Comparison of ENCODE assay signal across 1 fruit fly cellular context in the genomic region with DNA sequence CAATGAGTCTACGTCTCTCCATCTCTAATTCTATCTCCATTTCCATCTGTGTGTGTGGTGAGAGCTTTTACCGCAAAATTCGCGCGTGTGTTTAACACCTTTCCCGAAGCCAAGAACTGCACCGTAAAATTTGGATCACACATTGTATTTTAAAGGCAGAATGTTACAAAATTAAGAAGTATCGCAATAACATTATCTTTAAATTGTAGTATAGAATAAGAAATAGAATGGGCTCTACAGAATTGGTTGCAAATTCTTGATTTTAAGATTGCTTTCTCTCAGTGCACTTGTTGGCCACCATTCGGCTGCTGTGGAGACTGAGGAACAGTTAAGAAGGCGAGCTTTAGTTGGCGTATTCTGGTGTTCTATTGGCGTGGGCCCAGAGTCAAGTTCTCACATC.
TF ChIP-seq lines count a peak whose summit lies in the region.

No protein-coding gene starts in this region.

TF ChIP-seq in whole organism, prepupa, 60 proteins besides CTCF, POLR2A, EP300 and RAD21 (continued from another document):
- TF ChIP-seq CG11762 (GFP tag; optimal IDR thresholded peaks at IDR 0.05; lab: Kevin White, UChicago; ENCODE audit: insufficient read depth) (no peak), CG11294 (GFP tag; IDR thresholded peaks at IDR 0.05; lab: Robert Waterston, UW) (no peak), CG1621 (tag; optimal IDR thresholded peaks at IDR 0.05; lab: Kevin White, UChicago) (no peak), cyc (GFP tag; optimal IDR thresholded peaks at IDR 0.05; lab: Kevin White, UChicago) (peak; percentile 34), lz (GFP tag; optimal IDR thresholded peaks at IDR 0.05; lab: Kevin White, UChicago) (peak; percentile 15), Sox15 (GFP tag; optimal IDR thresholded peaks at IDR 0.05; lab: Kevin White, UChicago) (no peak), CG8119 (GFP tag; IDR thresholded peaks at IDR 0.05; lab: Robert Waterston, UW) (peak; percentile 69), CG9139 (GFP tag; optimal IDR thresholded peaks at IDR 0.05; lab: Kevin White, UChicago) (no peak), CG8319 (GFP tag; optimal IDR thresholded peaks at IDR 0.05; lab: Kevin White, UChicago) (no peak), Gug (GFP tag; IDR thresholded peaks at IDR 0.05; lab: Robert Waterston, UW) (peak; percentile 47), Eip93F (GFP tag; optimal IDR thresholded peaks at IDR 0.05; lab: Kevin White, UChicago) (no peak), achi (GFP tag; optimal IDR thresholded peaks at IDR 0.05; lab: Kevin White, UChicago) (peak; percentile 63), CG3919 (GFP tag; optimal IDR thresholded peaks at IDR 0.05; lab: Kevin White, UChicago) (peak; percentile 44), vri (GFP tag; optimal IDR thresholded peaks at IDR 0.05; lab: Kevin White, UChicago) (no peak), fd59A (GFP tag; optimal IDR thresholded peaks at IDR 0.05; lab: Kevin White, UChicago) (no peak), CG6276 (GFP tag; optimal IDR thresholded peaks at IDR 0.05; lab: Kevin White, UChicago) (peak; percentile 73), topi (GFP tag; optimal IDR thresholded peaks at IDR 0.05; lab: Kevin White, UChicago) (peak; percentile 60), CG32006 (GFP tag; optimal IDR thresholded peaks at IDR 0.05; lab: Kevin White, UChicago) (peak; percentile 83), Ets96B (tag; optimal IDR thresholded peaks at IDR 0.05; lab: Kevin White, UChicago) (no peak), CG4318 (GFP tag; optimal IDR thresholded peaks at IDR 0.05; lab: Kevin White, UChicago) (peak; percentile 67), fkh (GFP tag; optimal IDR thresholded peaks at IDR 0.05; lab: Kevin White, UChicago) (no peak), Sox14 (GFP tag; optimal IDR thresholded peaks at IDR 0.05; lab: Kevin White, UChicago) (peak; percentile 65), acj6 (GFP tag; optimal IDR thresholded peaks at IDR 0.05; lab: Kevin White, UChicago) (peak; percentile 25), CG6808 (GFP tag; optimal IDR thresholded peaks at IDR 0.05; lab: Kevin White, UChicago) (no peak), net (GFP tag; optimal IDR thresholded peaks at IDR 0.05; lab: Kevin White, UChicago) (no peak), CG6854 (GFP tag; optimal IDR thresholded peaks at IDR 0.05; lab: Kevin White, UChicago) (no peak), Eip78C (GFP tag; lab: Kevin White, UChicago) (peak; percentile 24), CG3032 (tag; optimal IDR thresholded peaks at IDR 0.05; lab: Kevin White, UChicago) (no peak), dac (GFP tag; optimal IDR thresholded peaks at IDR 0.05; lab: Kevin White, UChicago) (peak; percentile 47), ss (GFP tag; optimal IDR thresholded peaks at IDR 0.05; lab: Kevin White, UChicago) (no peak), CG7368 (GFP tag; optimal IDR thresholded peaks at IDR 0.05; lab: Kevin White, UChicago) (no peak), pdm3 (GFP tag; optimal IDR thresholded peaks at IDR 0.05; lab: Kevin White, UChicago) (peak; percentile 37)
